Worm (Caenorhabditis elegans) whole organism, L4/young adult: ENCODE results near the gene C31B8.16.
"Not testable (repeated sequence)": the region's sequence is repeated elsewhere in the genome, so short reads cannot be mapped to it uniquely, and the experiment has no call there.

ENCODE experiments used
- W03F9.2 ChIP-seq: fragments of 150-350 bp; optimal IDR thresholded peaks from 2 replicates; lab custom pipeline; 2014; ENCODE audit warnings: missing biosample characterization, missing genetic modification characterization
- dao-5 ChIP-seq: sonication (generic microtip); optimal IDR thresholded peaks from 2 replicates; lab custom pipeline; 2016; ENCODE audit warnings: missing genotype, missing genetic modification characterization, moderate library complexity, missing compliant biosample characterization
- him-1 ChIP-seq: sonication (generic microtip); optimal IDR thresholded peaks from 2 replicates; lab custom pipeline; 2016; ENCODE audit warnings: missing genotype, missing genetic modification reagents, missing genetic modification characterization, missing compliant biosample characterization

C31B8.16 gene

ce11 chrV:2912901-2913300 lies 17.0 kb upstream of the C31B8.16 start, which contains the start of gene C31B8.9:
Gene C31B8.9, minus strand, starts transcription at chrV:2913001.
- TF ChIP-seq dao-5 (tag; lab: Kevin White, UChicago) = no peak
- no peak for TF ChIP-seq W03F9.2 (tag; lab: Kevin White, UChicago)
- no peak for TF ChIP-seq him-1 (tag; lab: Kevin White, UChicago)

ce11 chrV:2913948-2914347 lies 15.9 kb upstream of the C31B8.16 start, which contains the start of gene srh-146:
Gene srh-146, plus strand, starts transcription at chrV:2914248.
- no peak for TF ChIP-seq W03F9.2 (tag; lab: Kevin White, UChicago)

DNA sequence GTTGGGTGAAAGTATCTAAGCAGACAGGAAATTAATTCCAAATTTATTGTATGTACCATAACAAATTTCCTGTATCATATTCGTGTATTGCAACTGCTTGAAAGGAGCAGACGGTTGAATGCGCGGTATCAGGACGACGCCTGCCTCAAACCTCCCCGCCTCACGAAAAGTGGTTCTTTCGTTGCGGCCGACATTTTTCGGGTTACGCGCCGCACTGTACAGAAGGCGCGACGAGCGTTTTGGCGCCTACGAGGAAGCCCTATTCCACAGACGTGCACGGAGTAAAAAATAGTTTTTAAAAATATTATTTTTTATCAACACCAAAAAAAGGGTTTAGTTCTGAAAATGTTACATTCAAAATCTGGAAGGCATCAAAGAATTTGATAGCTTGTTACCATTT lies 9.7 kb upstream of the C31B8.16 start:
- TF ChIP-seq W03F9.2 (tag; lab: Kevin White, UChicago) (no peak), dao-5 (tag; lab: Kevin White, UChicago) (no peak), him-1 (tag; lab: Kevin White, UChicago) (no peak)

DNA sequence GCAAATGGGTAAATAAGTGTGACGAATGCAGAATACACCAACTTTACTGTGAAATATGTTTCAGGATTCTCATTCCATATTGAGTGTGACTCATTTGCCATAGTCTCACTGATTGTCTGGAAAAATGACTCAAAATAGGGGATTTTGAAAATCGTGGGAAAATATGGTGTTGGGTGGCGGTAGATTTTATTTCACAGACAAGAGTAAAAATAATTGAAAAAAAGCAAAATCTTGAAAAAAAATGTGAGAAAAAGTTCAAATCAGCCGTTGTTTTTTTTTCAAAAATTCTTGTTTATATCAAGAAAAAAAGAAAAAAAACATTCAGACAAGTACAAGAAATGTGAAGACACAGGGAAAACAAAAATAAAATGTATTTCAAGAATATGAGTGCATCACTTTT lies 7.3 kb upstream of the C31B8.16 start, which contains the start of gene srh-38:
TSS of gene srh-38 (minus strand) at position 101 of the 400 bp plus-strand sequence.
- TF ChIP-seq him-1 (tag; lab: Kevin White, UChicago) (no peak), W03F9.2 (tag; lab: Kevin White, UChicago) (no peak), dao-5 (tag; lab: Kevin White, UChicago) (no peak)

- TF ChIP-seq him-1 (tag; lab: Kevin White, UChicago) (no peak), W03F9.2 (tag; lab: Kevin White, UChicago) (no peak), dao-5 (tag; lab: Kevin White, UChicago) (no peak)
These were observed 2.3 kb upstream of the C31B8.16 start, which contains the start of gene C31B8.12 for ce11 chrV:2927553-2927952. Gene C31B8.12, minus strand, starts transcription at chrV:2927653.

- no peak for TF ChIP-seq W03F9.2 (tag; lab: Kevin White, UChicago)
- no peak for TF ChIP-seq him-1 (tag; lab: Kevin White, UChicago)
- no peak for TF ChIP-seq dao-5 (tag; lab: Kevin White, UChicago)
These were observed 1.4 kb downstream of the C31B8.16 start, which contains the start of gene C31B8.1 for ce11 chrV:2931252-2931651. Gene C31B8.1, plus strand, starts transcription at chrV:2931552.

DNA sequence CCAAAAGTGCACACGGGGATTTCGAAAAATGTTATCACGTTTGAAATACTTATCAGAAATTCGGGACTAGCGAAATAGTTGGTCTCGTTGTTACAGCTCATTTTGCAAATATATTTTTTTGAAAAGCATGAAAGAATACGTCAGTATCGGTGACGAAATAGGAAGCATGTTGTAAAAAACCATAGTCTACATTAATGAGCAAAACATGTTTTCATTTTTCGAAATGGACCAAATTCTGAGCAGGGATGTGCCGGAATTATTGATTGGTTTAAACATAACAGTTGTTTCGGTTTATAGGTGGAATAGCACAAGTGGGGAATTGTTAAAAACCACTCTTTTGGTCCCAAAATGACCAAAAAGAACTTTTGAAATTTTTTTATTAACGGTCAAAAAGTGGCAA lies 4.2 kb downstream of the C31B8.16 start, which contains the start of gene srh-247:
TSS of gene srh-247 (minus strand) at position 101 of the 400 bp plus-strand sequence.
- TF ChIP-seq W03F9.2 (tag; lab: Kevin White, UChicago) (no peak), dao-5 (tag; lab: Kevin White, UChicago) (no peak), him-1 (tag; lab: Kevin White, UChicago) (no peak)

DNA sequence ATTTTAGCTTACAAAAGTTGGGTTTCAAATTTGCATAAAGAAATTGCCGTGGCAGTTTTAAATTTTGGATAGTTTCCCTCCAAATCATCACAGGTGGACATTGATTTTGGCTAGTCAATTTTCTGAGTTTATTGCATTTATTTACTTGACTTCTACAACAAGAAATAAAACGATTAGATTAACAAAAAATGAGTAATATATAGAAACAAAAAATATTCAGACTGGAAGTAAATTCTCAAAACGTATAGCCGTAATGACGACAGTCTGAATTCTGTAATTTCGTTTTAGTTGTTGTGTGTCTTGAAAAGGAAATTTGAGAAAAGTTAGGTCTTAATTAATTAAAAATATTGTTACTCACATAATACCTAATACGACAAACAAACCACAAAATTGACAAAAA lies 8.6 kb downstream of the C31B8.16 start, which contains the start of gene srw-141:
TSS of gene srw-141 (minus strand) at position 101 of the 400 bp plus-strand sequence.
- TF ChIP-seq dao-5 (tag; lab: Kevin White, UChicago) (no peak), W03F9.2 (tag; lab: Kevin White, UChicago) (no peak), him-1 (tag; lab: Kevin White, UChicago) (no peak)

ce11 chrV:2941405-2941804 lies 11.6 kb downstream of the C31B8.16 start, which contains the start of gene srw-143:
Gene srw-143, minus strand, starts transcription at chrV:2941505.
- TF ChIP-seq dao-5 (tag; lab: Kevin White, UChicago) = no peak
- TF ChIP-seq W03F9.2 (tag; lab: Kevin White, UChicago) = no peak
- TF ChIP-seq him-1 (tag; lab: Kevin White, UChicago) = no peak

- TF ChIP-seq dao-5 (tag; lab: Kevin White, UChicago) = no peak
- no peak for TF ChIP-seq W03F9.2 (tag; lab: Kevin White, UChicago)
- TF ChIP-seq him-1 (tag; lab: Kevin White, UChicago) = no peak
These were observed 12.4 kb downstream of the C31B8.16 start for ce11 chrV:2942247-2942646.

- no peak for TF ChIP-seq W03F9.2 (tag; lab: Kevin White, UChicago)
- no peak for TF ChIP-seq him-1 (tag; lab: Kevin White, UChicago)
- TF ChIP-seq dao-5 (tag; lab: Kevin White, UChicago) = no peak
These were observed 14.0 kb downstream of the C31B8.16 start, which contains the start of gene srw-137 for ce11 chrV:2943859-2944258. Gene srw-137, minus strand, starts transcription at chrV:2943959.

DNA sequence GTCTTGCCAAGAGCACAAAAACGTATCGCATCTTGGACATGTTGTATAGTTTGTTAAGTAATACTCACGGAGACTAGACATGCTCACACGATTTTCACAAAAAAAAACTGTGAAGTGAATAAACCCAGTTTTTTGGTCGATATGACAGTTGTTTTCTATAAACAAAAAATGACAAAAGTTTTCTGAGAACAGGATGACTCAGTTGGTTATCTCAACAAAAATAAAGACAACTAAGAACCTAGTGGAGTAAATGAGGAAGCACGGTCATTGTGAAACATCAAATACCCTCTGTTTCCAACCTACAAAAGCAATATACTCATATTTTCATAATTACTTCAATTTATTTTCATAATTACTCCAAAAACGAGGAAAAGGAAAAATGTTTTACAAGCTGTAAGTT lies 15.7 kb downstream of the C31B8.16 start, which contains the start of gene srh-87:
TSS of gene srh-87 (minus strand) at position 101 of the 400 bp plus-strand sequence.
- TF ChIP-seq him-1 (tag; lab: Kevin White, UChicago) (no peak), W03F9.2 (tag; lab: Kevin White, UChicago) (no peak), dao-5 (tag; lab: Kevin White, UChicago) (no peak)

- not testable (repeated sequence) for TF ChIP-seq dao-5, him-1, W03F9.2 (tag; lab: Kevin White, UChicago)
These were observed 22.2 kb downstream of the C31B8.16 start, which contains the start of gene srw-122 for ce11 chrV:2952102-2952501. Gene srw-122, minus strand, starts transcription at chrV:2952202.

DNA sequence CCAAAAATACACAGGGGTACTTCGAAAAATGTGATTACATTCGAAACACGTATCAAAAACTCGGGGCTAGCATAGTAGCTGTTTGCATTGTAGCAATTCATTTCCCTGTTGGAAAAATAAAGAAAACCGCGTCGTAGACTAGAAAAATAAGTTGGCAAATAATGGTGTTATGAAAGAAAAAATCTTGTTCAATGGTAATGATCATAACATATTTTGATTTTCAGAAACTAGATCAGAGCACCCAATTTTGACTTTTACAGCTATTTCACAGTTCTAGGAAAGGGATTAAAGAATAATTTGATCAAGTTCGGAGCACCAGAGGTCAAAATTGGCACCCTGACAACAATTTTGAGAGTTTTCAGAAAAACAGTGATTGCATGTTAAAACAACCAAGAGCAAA lies 25.5 kb downstream of the C31B8.16 start, which contains the start of gene srh-248:
TSS of gene srh-248 (minus strand) at position 101 of the 400 bp plus-strand sequence.
- not testable (repeated sequence) for TF ChIP-seq W03F9.2, him-1, dao-5 (tag; lab: Kevin White, UChicago)
